Fruit fly (Drosophila melanogaster) whole organism: ENCODE data around the gene Dora.

Source experiments
- CG8478 ChIP-seq: fragments of >200 bp; optimal IDR thresholded peaks from 2 replicates; lab custom pipeline; 2018; ENCODE audit warnings: inconsistent platforms
- Dll ChIP-seq: fragments of >200 bp; optimal IDR thresholded peaks from 2 replicates; lab custom pipeline; 2017
- EcR ChIP-seq, 2 experiments: fragments of >200 bp; optimal IDR thresholded peaks; 2 replicates each; lab custom pipeline; 2017; ENCODE audit warnings: missing biosample characterization in 2 of 2, missing genetic modification characterization in 2 of 2, missing genetic modification reagents in 2 of 2
- pan ChIP-seq: fragments of >200 bp; optimal IDR thresholded peaks from 2 replicates; lab custom pipeline; 2017
- psq ChIP-seq: fragments of >200 bp; optimal IDR thresholded peaks from 2 replicates; lab custom pipeline; 2017
- usp ChIP-seq: fragments of >200 bp; optimal IDR thresholded peaks from 2 replicates; lab custom pipeline; 2017; ENCODE audit warnings: missing biosample characterization, missing genetic modification characterization, mixed read lengths

Dora gene

DNA sequence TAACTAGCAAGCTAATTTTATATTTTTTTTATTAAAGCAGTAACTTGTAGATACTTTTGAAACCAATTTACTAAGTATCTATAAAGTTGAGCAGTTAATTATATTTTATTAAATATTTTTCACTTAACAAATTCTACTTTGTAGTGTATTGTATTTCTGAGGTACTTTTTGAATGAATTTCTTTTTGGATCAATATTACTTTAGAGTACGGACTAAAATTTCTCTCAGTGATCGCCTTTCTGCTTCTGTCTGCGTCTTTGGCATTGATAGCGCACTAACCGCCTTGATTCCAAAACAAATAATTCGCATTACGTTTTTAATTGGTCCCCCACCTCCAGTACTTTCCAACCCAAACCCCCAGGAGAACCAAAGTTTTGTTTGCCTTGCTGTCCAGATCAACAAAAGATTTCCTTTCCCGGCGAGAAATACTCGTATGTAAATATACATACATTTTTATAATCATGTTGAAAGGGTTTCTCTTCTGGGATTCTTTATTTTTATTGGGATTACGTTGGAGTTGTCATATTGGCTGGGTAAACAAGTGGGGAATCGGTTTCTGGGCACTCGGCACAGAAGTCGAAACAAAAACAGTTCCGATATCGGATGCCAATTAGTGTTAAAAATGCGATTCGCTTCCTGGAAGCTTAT is 24.7 kb upstream of the Dora start:
- TF ChIP-seq usp (no peak), pan (lab: Kevin White, UChicago) (no peak), psq (lab: Kevin White, UChicago) (no peak), Dll (lab: Kevin White, UChicago) (no peak), EcR (GFP tag; optimal IDR thresholded peaks at IDR 0.05; lab: Kevin White, UChicago) (no peak), CG8478 (lab: Kevin White, UChicago) (no peak)

DNA sequence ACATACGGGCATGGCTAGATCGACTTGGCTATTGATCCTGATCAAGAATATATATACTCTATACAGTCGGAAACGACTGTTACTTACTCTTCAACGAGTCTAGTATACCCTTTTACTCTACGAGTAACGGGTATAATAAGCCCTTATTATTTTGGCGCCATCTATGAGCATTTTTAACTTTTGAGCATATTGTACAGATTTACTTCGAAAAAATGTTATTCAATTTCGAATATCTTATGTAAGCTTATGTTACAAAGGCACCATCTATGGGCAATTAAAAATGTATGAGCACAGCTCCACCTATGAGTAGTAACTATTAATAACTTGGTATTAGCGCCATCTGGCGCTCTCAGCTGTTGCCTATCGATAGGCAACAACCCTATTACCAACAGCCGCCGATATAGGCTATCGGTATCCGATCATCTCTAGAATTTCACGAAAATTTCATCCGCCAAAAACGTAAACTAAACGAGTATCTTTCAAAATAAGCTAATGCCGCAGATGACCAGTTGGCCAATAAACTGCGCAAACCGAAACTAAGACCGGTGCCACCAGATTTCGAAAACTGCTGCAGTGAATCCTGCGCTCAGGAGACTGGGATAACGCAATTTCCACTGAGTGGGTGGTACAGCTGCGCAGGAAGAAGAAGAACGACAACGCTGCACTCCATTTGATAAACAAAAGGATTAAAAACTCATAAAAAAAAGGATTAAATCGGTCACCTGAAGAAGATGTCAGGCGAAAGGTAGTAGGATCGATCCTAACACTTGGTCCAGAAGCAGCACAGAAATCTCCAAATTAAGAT is 20.3 kb upstream of the Dora start, which contains the start of gene htk:
TSS of gene htk (plus strand) at position 435 of the 805 bp plus-strand sequence.
- TF ChIP-seq psq (lab: Kevin White, UChicago) (no peak), pan (lab: Kevin White, UChicago) (no peak), Dll (lab: Kevin White, UChicago) (no peak), CG8478 (lab: Kevin White, UChicago) (no peak), EcR (GFP tag; optimal IDR thresholded peaks at IDR 0.05; lab: Kevin White, UChicago) (no peak), usp (no peak)

DNA sequence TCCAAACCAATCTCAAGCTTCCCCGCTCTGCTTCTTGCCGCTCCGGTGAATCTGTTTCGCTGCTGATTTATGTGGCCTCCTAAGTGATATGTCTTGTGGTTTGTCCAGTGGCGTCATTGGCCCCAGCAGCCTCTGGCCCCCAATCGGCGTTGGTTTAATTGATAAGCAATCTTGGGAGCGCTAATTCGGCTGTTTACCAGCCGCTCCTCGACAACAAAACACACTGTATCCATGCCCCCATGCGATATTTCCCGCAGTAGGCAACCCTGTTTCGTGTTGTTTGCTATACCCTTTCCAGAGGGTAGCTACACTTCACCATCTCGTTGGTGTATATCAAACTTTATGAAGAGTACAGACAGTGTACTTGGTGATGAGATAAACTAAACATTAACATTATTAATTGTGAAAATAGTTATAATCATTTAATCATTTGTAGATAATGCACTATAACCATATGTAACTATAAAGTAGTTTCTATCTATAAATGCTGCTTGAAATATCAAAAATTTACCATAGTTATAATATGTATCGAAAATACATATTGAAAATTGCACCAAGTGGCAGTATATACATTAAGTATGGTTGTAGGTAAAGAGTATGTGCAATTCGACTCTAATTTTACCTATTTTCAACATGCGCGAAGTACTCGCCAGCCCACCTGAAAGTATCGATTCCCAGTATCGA is 15.3 kb upstream of the Dora start, which contains the start of gene shop:
TSS of gene shop (minus strand) at position 229 of the 684 bp plus-strand sequence.
- TF ChIP-seq psq (lab: Kevin White, UChicago) (no peak), pan (lab: Kevin White, UChicago) (no peak), Dll (lab: Kevin White, UChicago) (no peak), usp (no peak), EcR (GFP tag; optimal IDR thresholded peaks at IDR 0.05; lab: Kevin White, UChicago) (no peak), CG8478 (lab: Kevin White, UChicago) (no peak)

DNA sequence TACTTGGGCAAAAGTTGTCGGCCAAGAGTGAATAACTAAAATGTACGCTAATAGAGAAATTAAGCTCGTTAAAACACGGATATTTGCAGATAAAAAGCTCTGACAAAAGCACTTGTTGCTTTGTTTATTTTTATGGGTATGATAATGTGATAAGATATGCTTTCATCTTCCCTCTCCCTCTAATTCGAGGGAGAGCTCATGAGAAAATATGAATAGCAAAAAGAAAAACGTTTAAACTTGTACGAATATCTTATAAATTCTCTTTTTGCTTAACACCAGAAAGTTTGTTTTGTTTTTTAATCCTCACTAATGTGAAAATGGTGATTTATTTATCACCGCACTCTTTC is 14.8 kb upstream of the Dora start:
- no peak for TF ChIP-seq Dll (lab: Kevin White, UChicago)
- TF ChIP-seq usp = no peak
- TF ChIP-seq pan (lab: Kevin White, UChicago) = no peak
- no peak for TF ChIP-seq EcR (GFP tag; optimal IDR thresholded peaks at IDR 0.05; lab: Kevin White, UChicago)
- no peak for TF ChIP-seq CG8478 (lab: Kevin White, UChicago)
- TF ChIP-seq psq (lab: Kevin White, UChicago) = no peak

DNA sequence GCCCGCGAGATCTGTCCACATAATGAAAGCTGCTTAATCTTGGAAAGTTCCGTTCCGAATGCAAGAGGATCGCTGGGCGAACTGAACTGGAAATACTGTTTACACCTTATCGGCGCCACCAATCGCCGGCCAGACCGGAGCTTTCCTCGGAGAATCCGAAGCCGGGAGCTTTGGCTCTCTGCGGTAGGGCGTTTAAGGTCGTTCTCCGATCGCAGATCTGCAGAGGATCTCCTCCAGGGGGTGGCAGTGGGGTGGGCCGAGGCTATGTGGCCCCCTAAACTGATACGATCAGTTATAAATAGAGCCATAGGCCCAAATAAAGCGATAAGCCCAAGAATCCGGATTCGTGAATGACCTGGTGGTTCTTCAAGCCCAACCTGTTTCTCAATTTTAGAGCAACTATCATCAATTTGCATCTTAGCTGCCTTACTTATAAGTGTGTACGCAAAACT is 6.4 kb upstream of the Dora start, which contains the start of gene CG7322:
TSS of gene CG7322 (minus strand) at position 402 of the 452 bp plus-strand sequence.
- no peak for TF ChIP-seq usp
- no peak for TF ChIP-seq pan (lab: Kevin White, UChicago)
- no peak for TF ChIP-seq CG8478 (lab: Kevin White, UChicago)
- no peak for TF ChIP-seq Dll (lab: Kevin White, UChicago)
- TF ChIP-seq psq (lab: Kevin White, UChicago) = no peak
- TF ChIP-seq EcR (GFP tag; optimal IDR thresholded peaks at IDR 0.05; lab: Kevin White, UChicago) = no peak

DNA sequence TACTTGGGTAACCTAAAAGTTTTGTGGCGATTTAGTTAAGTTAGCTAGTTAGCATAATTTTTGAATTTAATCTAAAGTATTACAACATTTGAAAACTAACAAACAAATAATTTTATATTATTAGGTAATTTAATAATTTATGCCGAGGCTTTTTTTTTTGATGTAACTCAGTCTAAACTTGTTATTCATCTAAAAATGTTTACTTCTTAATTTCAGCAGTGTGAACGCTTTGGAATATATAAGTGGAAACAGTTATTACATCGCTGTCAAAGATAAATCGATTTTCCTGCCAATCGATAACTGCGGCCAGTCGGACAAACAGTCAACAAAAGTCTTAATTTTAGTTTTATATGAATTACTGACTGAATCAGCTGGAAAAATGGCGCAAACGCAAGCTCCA is 5.8 kb upstream of the Dora start, which contains the start of gene Usp39:
TSS of gene Usp39 (plus strand) at position 288 of the 400 bp plus-strand sequence.
- TF ChIP-seq psq (lab: Kevin White, UChicago) (no peak), EcR (GFP tag; optimal IDR thresholded peaks at IDR 0.05; lab: Kevin White, UChicago) (no peak), usp (no peak), CG8478 (lab: Kevin White, UChicago) (no peak), pan (lab: Kevin White, UChicago) (no peak), Dll (lab: Kevin White, UChicago) (no peak)

DNA sequence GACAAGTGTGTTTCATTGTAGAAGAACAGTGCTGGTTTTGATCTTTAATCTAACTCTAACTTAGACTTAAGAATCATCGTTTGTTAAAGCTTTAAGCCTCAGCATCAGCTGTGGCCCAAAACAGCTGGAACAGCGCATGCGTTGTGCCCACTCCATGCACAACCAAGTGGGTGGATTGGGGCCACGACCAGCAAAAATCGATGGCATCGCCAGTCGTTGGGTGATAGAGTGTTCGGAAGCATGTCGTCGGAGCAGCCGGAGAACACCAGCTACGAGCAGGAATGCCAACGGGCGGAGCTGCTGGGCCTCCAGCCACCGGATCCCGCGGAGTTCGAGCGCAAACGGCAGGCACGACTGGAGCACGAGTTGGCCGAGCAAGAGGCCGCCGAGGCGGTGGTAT is 3.7 kb upstream of the Dora start, which contains the start of gene CG32544:
TSS of gene CG32544 (plus strand) at position 211 of the 400 bp plus-strand sequence.
- TF ChIP-seq pan (lab: Kevin White, UChicago) (no peak), usp (no peak), Dll (lab: Kevin White, UChicago) (no peak), EcR (GFP tag; optimal IDR thresholded peaks at IDR 0.05; lab: Kevin White, UChicago) (no peak), psq (lab: Kevin White, UChicago) (no peak), CG8478 (lab: Kevin White, UChicago) (no peak)

DNA sequence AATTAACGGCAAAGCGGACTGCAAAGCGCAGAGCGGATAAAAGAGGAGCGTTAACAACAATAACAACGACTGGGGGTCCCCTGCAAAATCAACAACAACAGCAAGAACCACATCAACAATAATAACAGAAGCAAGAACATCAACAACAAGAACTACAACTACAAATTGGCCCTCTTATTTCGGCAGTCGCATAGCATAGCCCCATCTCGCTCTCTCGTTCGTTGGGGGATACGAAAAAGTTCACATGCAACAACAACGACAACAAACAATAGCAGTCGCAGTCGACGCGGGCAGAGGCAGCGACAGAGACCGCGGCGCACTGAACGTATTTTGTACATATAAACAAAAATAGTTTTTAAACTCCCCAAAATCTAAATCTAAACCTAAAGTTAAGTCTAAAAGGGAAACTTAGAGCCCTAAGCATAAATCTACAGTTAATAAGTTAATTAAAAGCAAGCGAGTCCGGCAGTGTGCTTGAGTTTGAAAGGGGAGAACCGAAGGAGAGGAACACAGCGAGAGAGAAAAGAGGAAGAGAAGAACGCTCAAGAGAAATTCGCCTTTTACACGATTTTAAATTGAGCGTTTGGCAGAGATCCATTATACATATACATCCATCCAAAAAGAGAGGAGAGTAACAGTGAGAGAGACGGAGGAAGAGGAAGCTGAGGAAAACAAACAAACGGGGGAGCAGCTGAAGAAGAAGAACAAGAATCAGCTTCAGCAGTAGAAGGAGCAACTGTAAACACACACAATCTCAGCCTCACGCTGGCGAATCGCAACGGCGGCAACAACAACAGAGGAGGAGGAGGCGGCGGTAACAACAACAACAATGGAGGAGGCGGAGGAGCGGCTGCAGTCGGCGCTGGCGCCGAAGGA is 971 bp downstream of the Dora start:
- TF ChIP-seq Dll (lab: Kevin White, UChicago) = no peak
- TF ChIP-seq CG8478 (lab: Kevin White, UChicago) = no peak
- TF ChIP-seq psq (lab: Kevin White, UChicago) = no peak
- TF ChIP-seq usp = no peak
- TF ChIP-seq EcR (GFP tag; optimal IDR thresholded peaks at IDR 0.05; lab: Kevin White, UChicago) = no peak
- TF ChIP-seq pan (lab: Kevin White, UChicago) = no peak

DNA sequence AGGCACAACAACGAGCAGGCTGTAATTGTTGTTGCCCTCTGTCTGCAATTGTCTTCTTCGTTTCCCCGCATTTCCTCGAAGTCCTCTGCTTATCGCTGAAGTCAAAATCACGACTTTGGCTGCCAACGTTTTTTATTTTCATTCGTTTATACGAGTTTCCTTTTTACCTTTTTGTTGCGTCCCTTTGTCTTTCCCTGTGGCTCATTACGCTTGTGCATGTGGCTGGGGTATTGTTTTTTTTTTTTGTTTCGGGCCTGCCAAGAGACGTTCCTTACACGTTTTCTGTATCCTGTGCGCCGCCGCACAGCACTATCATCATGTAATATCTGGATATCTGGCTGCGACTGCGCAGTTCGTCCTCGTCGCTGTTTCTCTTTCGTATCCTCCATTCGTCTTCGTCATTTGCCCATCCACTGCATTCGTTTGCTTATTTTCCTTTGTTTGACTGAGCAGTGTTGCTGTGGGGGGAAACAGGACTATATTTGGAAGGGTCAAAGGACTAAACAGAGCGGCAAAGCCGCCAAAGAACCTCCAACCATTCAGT is 2.6 kb downstream of the Dora start:
- TF ChIP-seq Dll (lab: Kevin White, UChicago) (no peak), usp (no peak), EcR (GFP tag; optimal IDR thresholded peaks at IDR 0.05; lab: Kevin White, UChicago) (no peak), pan (lab: Kevin White, UChicago) (no peak), CG8478 (lab: Kevin White, UChicago) (no peak), psq (lab: Kevin White, UChicago) (no peak)

DNA sequence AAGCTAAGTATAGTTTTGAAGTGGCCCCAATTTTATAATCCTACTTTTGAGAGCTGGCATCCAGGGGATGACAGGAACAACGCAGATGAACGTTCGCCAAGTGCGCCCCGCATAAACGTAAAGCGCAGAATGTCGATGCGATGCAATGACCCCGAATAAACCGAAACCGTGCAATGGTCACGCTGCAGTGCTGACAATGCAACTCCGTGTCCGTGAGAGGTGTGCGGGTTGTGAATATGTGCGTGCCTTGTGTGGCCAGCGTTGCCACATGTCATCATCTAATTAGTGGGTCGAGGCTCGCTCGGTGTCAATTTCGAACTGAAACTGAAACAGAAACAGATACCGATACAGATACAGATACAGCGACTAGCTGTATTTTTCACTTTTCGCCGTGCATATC is 4.4 kb downstream of the Dora start:
- TF ChIP-seq psq (lab: Kevin White, UChicago) (no peak), pan (lab: Kevin White, UChicago) (no peak), CG8478 (lab: Kevin White, UChicago) (no peak), Dll (lab: Kevin White, UChicago) (no peak), EcR (GFP tag; optimal IDR thresholded peaks at IDR 0.05; lab: Kevin White, UChicago) (no peak), usp (no peak)
